Worm (Caenorhabditis elegans) whole organism, L4 larva: ENCODE results near the gene Y66C5A.2.

ENCODE experiments used
- skn-1 ChIP-seq: fragments of 150-350 bp; optimal IDR thresholded peaks from 2 replicates; lab custom pipeline; 2014; ENCODE audit warnings: missing biosample characterization, missing genetic modification characterization
- unc-62 ChIP-seq, 3 experiments: fragments of 150-350 bp in 1 of 3; sonication (generic microtip); optimal IDR thresholded peaks in 2 of 3; peaks in 1 of 3; 1 replicate in 1 of 3; 2 replicates in 2 of 3; lab custom pipeline; 2014 to 2017; ENCODE audit warnings: missing biosample characterization in 3 of 3, missing genetic modification characterization in 3 of 3, missing genetic modification reagents in 3 of 3, missing genotype in 1 of 3

ce11 chrX:14484827-14485226, 24.3 kb downstream of the Y66C5A.2 start, which contains the start of gene M163.8:
- TF ChIP-seq skn-1 (tag; lab: Kevin White, UChicago): no peak
- TF ChIP-seq unc-62 (GFP tag; optimal IDR thresholded peaks at IDR 0.05 in 1 of 2; lab: Kevin White, UChicago): no peak
- no peak for TF ChIP-seq unc-62 (tag; optimal IDR thresholded peaks at IDR 0.05; lab: Kevin White, UChicago)
